Worm (Caenorhabditis elegans): ENCODE results near the gene ptr-9.

Gene ptr-9

DNA sequence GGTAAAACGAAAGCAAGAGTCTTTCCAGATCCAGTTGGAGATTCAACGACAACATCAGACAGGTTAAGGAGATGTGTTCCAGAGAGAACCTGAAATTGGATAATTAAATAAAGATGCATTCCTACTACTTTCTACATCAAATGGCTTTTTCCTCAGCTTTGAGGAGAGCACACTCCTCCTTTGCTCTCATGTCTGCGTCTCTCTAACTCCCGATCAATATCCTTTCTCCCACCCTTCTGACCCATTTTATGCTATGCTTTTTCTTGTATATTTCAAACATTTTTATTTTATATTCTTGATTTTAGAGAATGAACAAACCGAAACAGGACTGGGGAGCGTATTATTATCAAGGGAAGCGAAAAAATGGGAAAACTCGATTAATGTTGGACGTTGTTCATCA lies 17.5 kb downstream of the ptr-9 start, which contains the start of gene ZK512.11:
ZK512.11 (plus strand) TSS at position 301 of the 400 bp plus-strand sequence.
- TF ChIP-seq B0019.2 (GFP tag; conservative IDR thresholded peaks at IDR 0.05) (no peak), ztf-22 (GFP tag; optimal IDR thresholded peaks at IDR 0.05) (no peak), snpc-4 (GFP tag; optimal IDR thresholded peaks at IDR 0.05) (no peak), snpc-4 (tag; optimal IDR thresholded peaks at IDR 0.05) (no peak), Y53F4B.3 (GFP tag; IDR thresholded peaks at IDR 0.05) (no peak), lir-1 (GFP tag; conservative IDR thresholded peaks at IDR 0.05) (no peak), ztf-28 (GFP tag; IDR thresholded peaks at IDR 0.05) (no peak), pha-4 (tag; optimal IDR thresholded peaks at IDR 0.05) (no peak), let-607 (tag; optimal IDR thresholded peaks at IDR 0.05) (no peak), tlf-1 (GFP tag; optimal IDR thresholded peaks at IDR 0.05) (no peak), hrde-1 (tag; optimal IDR thresholded peaks at IDR 0.05; ENCODE audit: borderline replicate concordance) (no peak), F33H1.4 (GFP tag; IDR thresholded peaks at IDR 0.05) (no peak)

- TF ChIP-seq rpc-1 (optimal IDR thresholded peaks at IDR 0.05) (no peak), rpc-1 (tag; optimal IDR thresholded peaks at IDR 0.05) (no peak), egrh-3 (GFP tag; IDR thresholded peaks at IDR 0.05) (no peak), sea-2 (GFP tag; IDR thresholded peaks at IDR 0.05) (no peak), die-1 (tag; optimal IDR thresholded peaks at IDR 0.05) (no peak), dpff-1 (tag; optimal IDR thresholded peaks at IDR 0.05) (no peak), lin-26 (GFP tag; IDR thresholded peaks at IDR 0.05) (no peak), hlh-12 (tag; optimal IDR thresholded peaks at IDR 0.05) (no peak), nhr-80 (tag; optimal IDR thresholded peaks at IDR 0.05) (no peak), F10E7.11 (tag; optimal IDR thresholded peaks at IDR 0.05) (no peak)
Observed at ce11 chrIII:9138601-9139000, 22.9 kb downstream of the ptr-9 start, which contains the start of gene ZK512.7. TSS of gene ZK512.7 (minus strand) at chrIII:9138701.

- TF ChIP-seq ceh-58 (GFP tag; IDR thresholded peaks at IDR 0.05) (no peak), hsf-1 (GFP tag; IDR thresholded peaks at IDR 0.05) (no peak), C17E4.6 (GFP tag; IDR thresholded peaks at IDR 0.05) (no peak), athp-1 (tag; optimal IDR thresholded peaks at IDR 0.05) (no peak), ceh-100 (GFP tag; IDR thresholded peaks at IDR 0.05) (no peak), nhr-80 (tag; optimal IDR thresholded peaks at IDR 0.05) (no peak), ceh-27 (GFP tag; optimal IDR thresholded peaks at IDR 0.05) (no peak), B0035.1 (tag; optimal IDR thresholded peaks at IDR 0.05) (no peak), hmg-20 (GFP tag; IDR thresholded peaks at IDR 0.05) (no peak), mel-28 (tag; optimal IDR thresholded peaks at IDR 0.05; ENCODE audit: borderline replicate concordance) (no peak), akir-1 (GFP tag; optimal IDR thresholded peaks at IDR 0.05) (no peak), egrh-3 (GFP tag; IDR thresholded peaks at IDR 0.05) (no peak)
Observed at ce11 chrIII:9136587-9136986, 24.9 kb downstream of the ptr-9 start, which contains the start of gene eat-4. TSS of gene eat-4 (plus strand) at chrIII:9136887.

DNA sequence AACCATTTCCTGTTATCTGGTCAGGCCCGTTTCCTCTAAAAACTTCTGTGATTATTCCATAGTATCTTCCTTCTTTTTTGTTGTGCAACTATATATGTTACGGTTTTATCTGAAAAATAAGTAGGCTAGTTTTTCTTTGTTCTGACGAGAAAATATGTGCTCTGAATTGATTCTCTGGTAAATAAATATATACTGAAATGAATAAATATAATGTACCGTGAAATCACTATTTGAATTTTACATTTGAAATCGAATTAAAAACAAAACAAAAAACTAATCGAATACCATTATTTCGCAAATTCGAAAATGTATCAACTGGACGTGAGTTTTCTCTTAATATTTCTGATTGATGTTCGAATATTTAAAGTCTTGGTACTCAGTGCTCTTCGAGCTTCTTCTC lies 30.9 kb downstream of the ptr-9 start, which contains the start of gene ZK512.10:
ZK512.10 (plus strand) TSS at position 301 of the 400 bp plus-strand sequence.
- TF ChIP-seq ZK185.1 (tag; optimal IDR thresholded peaks at IDR 0.05; ENCODE audit: poor library complexity, severe bottlenecking) (no peak), tbp1 (GFP tag; optimal IDR thresholded peaks at IDR 0.05) (no peak), ztf-3 (GFP tag; optimal IDR thresholded peaks at IDR 0.05) (no peak), sptf-2 (GFP tag; optimal IDR thresholded peaks at IDR 0.05) (no peak), atf-7 (tag; optimal IDR thresholded peaks at IDR 0.05) (no peak), F57C9.4 (tag; optimal IDR thresholded peaks at IDR 0.05) (no peak), let-607 (tag; optimal IDR thresholded peaks at IDR 0.05) (no peak), sdz-38 (tag; optimal IDR thresholded peaks at IDR 0.05) (no peak), die-1 (tag; optimal IDR thresholded peaks at IDR 0.05) (no peak), Y79H2A.3 (GFP tag; conservative IDR thresholded peaks at IDR 0.05) (no peak), snpc-1.1 (tag; optimal IDR thresholded peaks at IDR 0.05; ENCODE audit: insufficient read depth) (no peak), unc-130 (GFP tag; optimal IDR thresholded peaks at IDR 0.05) (no peak), nhr-80 (tag; optimal IDR thresholded peaks at IDR 0.05) (no peak), rpc-1 (optimal IDR thresholded peaks at IDR 0.05) (no peak), rpc-1 (tag; optimal IDR thresholded peaks at IDR 0.05) (no peak), ceh-27 (GFP tag; optimal IDR thresholded peaks at IDR 0.05) (no peak), attf-5 (GFP tag; optimal IDR thresholded peaks at IDR 0.05) (no peak), lin-35 (GFP tag; optimal IDR thresholded peaks at IDR 0.05) (no peak)

All from whole organism, young adult.